Worm (Caenorhabditis elegans) whole organism, L4 larva: Measurements from ENCODE around the gene epg-7.

Experiments
- F44E2.7 ChIP-seq: fragments of 200-800 bp; sonication (Bioruptor generic); IDR thresholded peaks from 2 replicates; pipeline ENCODE4 v2.1.2; 2022; ENCODE audit warnings: missing genetic modification characterization, missing compliant biosample characterization
- T26A8.4 ChIP-seq: fragments of 200-800 bp; sonication (Bioruptor generic); IDR thresholded peaks from 2 replicates; pipeline ENCODE4 v1.3.6; 2022; ENCODE audit warnings: missing genetic modification characterization, missing compliant biosample characterization
- Y105C5A.15 ChIP-seq: fragments of 200-800 bp; sonication (Bioruptor generic); IDR thresholded peaks from 2 replicates; pipeline ENCODE4 v1.3.6; 2022; ENCODE audit warnings: missing genetic modification characterization, missing compliant biosample characterization
- Y5F2A.4 ChIP-seq: fragments of 200-800 bp; sonication (Bioruptor generic); optimal IDR thresholded peaks from 2 replicates; lab custom pipeline; 2018; ENCODE audit warnings: mild to moderate bottlenecking, missing genetic modification characterization, missing compliant biosample characterization
- aha-1 ChIP-seq: fragments of 150-350 bp; peaks from one replicate; lab custom pipeline; 2014; ENCODE audit warnings: missing biosample characterization, missing genetic modification characterization
- ama-1 ChIP-seq: fragments of 150-350 bp; optimal IDR thresholded peaks from 2 replicates; lab custom pipeline; 2014; ENCODE audit warnings: inconsistent platforms, mixed read lengths
- ceh-28 ChIP-seq: fragments of 150-350 bp; optimal IDR thresholded peaks from 2 replicates; lab custom pipeline; 2014; ENCODE audit warnings: missing biosample characterization, missing genetic modification reagents, missing genetic modification characterization
- ceh-62 ChIP-seq: sonication (generic microtip); optimal IDR thresholded peaks from 2 replicates; lab custom pipeline; 2017; ENCODE audit warnings: missing biosample characterization, missing genetic modification characterization
- daf-12 ChIP-seq: fragments of 150-350 bp; optimal IDR thresholded peaks from 2 replicates; lab custom pipeline; 2014; ENCODE audit warnings: missing biosample characterization, missing genetic modification reagents, missing genetic modification characterization
- daf-16 ChIP-seq, 3 experiments: sonication (generic microtip); optimal IDR thresholded peaks; 2 replicates each; lab custom pipeline; 2016 to 2017; ENCODE audit warnings: missing genetic modification characterization in 3 of 3, missing genetic modification reagents in 3 of 3, mild to moderate bottlenecking in 2 of 3, missing compliant biosample characterization in 2 of 3, missing biosample characterization in 1 of 3, moderate library complexity in 1 of 3
- daf-19 ChIP-seq: fragments of 200-800 bp; sonication (Bioruptor generic); conservative IDR thresholded peaks from 2 replicates; pipeline ENCODE4 v1.3.6; 2022; ENCODE audit warnings: missing genetic modification characterization, missing compliant biosample characterization
- dmd-6 ChIP-seq: fragments of 200-800 bp; sonication (Bioruptor generic); IDR thresholded peaks from 2 replicates; pipeline ENCODE4 v1.3.6; 2022; ENCODE audit warnings: missing genetic modification reagents, missing genetic modification characterization, missing compliant biosample characterization
- dpl-1 ChIP-seq: fragments of 150-350 bp; optimal IDR thresholded peaks from 2 replicates; lab custom pipeline; 2014; ENCODE audit warnings: missing biosample characterization, missing genetic modification reagents, missing genetic modification characterization
- duxl-1 ChIP-seq: sonication (generic microtip); optimal IDR thresholded peaks from 2 replicates; lab custom pipeline; 2016; ENCODE audit warnings: mild to moderate bottlenecking, missing genetic modification characterization, moderate library complexity, missing compliant biosample characterization; ENCODE audit not compliant: poor library complexity
- dve-1 ChIP-seq: sonication (generic microtip); optimal IDR thresholded peaks from 2 replicates; lab custom pipeline; 2017; ENCODE audit warnings: antibody characterized with exemption, mild to moderate bottlenecking, missing genetic modification characterization, missing compliant biosample characterization; ENCODE audit not compliant: insufficient read depth
- egl-27 ChIP-seq: sonication (generic microtip); optimal IDR thresholded peaks from 3 replicates; lab custom pipeline; 2017; ENCODE audit warnings: missing biosample characterization, missing genetic modification reagents, missing genetic modification characterization
- fos-1 ChIP-seq: fragments of 150-350 bp; optimal IDR thresholded peaks from 2 replicates; lab custom pipeline; 2014; ENCODE audit warnings: missing biosample characterization, missing genetic modification characterization
- hlh-11 ChIP-seq: fragments of 200-800 bp; sonication (Bioruptor generic); optimal IDR thresholded peaks from 2 replicates; lab custom pipeline; 2018; ENCODE audit warnings: mild to moderate bottlenecking, missing genetic modification characterization, missing compliant biosample characterization
- hlh-30 ChIP-seq: sonication (generic microtip); optimal IDR thresholded peaks from 2 replicates; lab custom pipeline; 2017; ENCODE audit warnings: antibody characterized with exemption, mild to moderate bottlenecking, missing genetic modification characterization, missing compliant biosample characterization; ENCODE audit not compliant: insufficient read depth
- hmg-1.1 ChIP-seq: fragments of 200-800 bp; sonication (Bioruptor generic); IDR thresholded peaks from 2 replicates; pipeline ENCODE4 v1.3.6; 2022; ENCODE audit warnings: missing genetic modification reagents, missing genetic modification characterization, missing compliant biosample characterization
- jun-1 ChIP-seq: fragments of 150-350 bp; optimal IDR thresholded peaks from 2 replicates; lab custom pipeline; 2014; ENCODE audit warnings: missing biosample characterization, missing genetic modification reagents, missing genetic modification characterization
- lim-7 ChIP-seq: fragments of 200-800 bp; sonication (Bioruptor generic); IDR thresholded peaks from 2 replicates; pipeline ENCODE4 v1.3.6; 2022; ENCODE audit warnings: missing genetic modification characterization, missing compliant biosample characterization
- lin-1 ChIP-seq: fragments of 200-800 bp; sonication (Bioruptor generic); IDR thresholded peaks from 2 replicates; pipeline ENCODE4 v1.3.6; 2022; ENCODE audit warnings: missing genetic modification reagents, missing genetic modification characterization, missing compliant biosample characterization
- lin-29 ChIP-seq: fragments of 200-800 bp; sonication (Bioruptor generic); IDR thresholded peaks from 2 replicates; pipeline ENCODE4 v1.3.6; 2022; ENCODE audit warnings: missing genetic modification reagents, missing genetic modification characterization, missing compliant biosample characterization
- lir-3 ChIP-seq: sonication (generic microtip); optimal IDR thresholded peaks from 2 replicates; lab custom pipeline; 2016; ENCODE audit warnings: mild to moderate bottlenecking, missing genetic modification characterization, missing compliant biosample characterization
- mdl-1 ChIP-seq, 2 experiments: fragments of 150-350 bp in 1 of 2; sonication (generic microtip) in 1 of 2; optimal IDR thresholded peaks; 2 replicates each; lab custom pipeline; 2014 to 2017; ENCODE audit warnings: missing biosample characterization in 2 of 2, missing genetic modification characterization in 2 of 2
- mdt-29 ChIP-seq: fragments of 200-800 bp; sonication (Bioruptor generic); IDR thresholded peaks from 2 replicates; pipeline ENCODE4 v1.3.6; 2022; ENCODE audit warnings: missing genetic modification reagents, missing genetic modification characterization, missing compliant biosample characterization
- mes-2 ChIP-seq: sonication (generic microtip); optimal IDR thresholded peaks from 2 replicates; lab custom pipeline; 2016; ENCODE audit warnings: missing genotype, mild to moderate bottlenecking, missing genetic modification characterization, missing compliant biosample characterization; ENCODE audit not compliant: poor library complexity, severe bottlenecking
- nhr-10 ChIP-seq: fragments of 150-350 bp; optimal IDR thresholded peaks from 2 replicates; lab custom pipeline; 2014; ENCODE audit warnings: missing biosample characterization, missing genetic modification characterization
- nhr-102 ChIP-seq: sonication (generic microtip); optimal IDR thresholded peaks from 2 replicates; lab custom pipeline; 2016; ENCODE audit warnings: mild to moderate bottlenecking, missing genetic modification characterization, moderate library complexity, missing compliant biosample characterization
- nhr-11 ChIP-seq: fragments of 150-350 bp; optimal IDR thresholded peaks from 2 replicates; lab custom pipeline; 2014; ENCODE audit warnings: missing biosample characterization, missing genetic modification characterization
- nhr-111 ChIP-seq: fragments of 200-800 bp; sonication (Bioruptor generic); optimal IDR thresholded peaks from 2 replicates; lab custom pipeline; 2018; ENCODE audit warnings: mild to moderate bottlenecking, missing genetic modification characterization, missing compliant biosample characterization
- nhr-25 ChIP-seq: sonication (generic microtip); optimal IDR thresholded peaks from 2 replicates; lab custom pipeline; 2017; ENCODE audit warnings: missing genetic modification characterization, mild to moderate bottlenecking, missing compliant biosample characterization, antibody characterized with exemption, moderate library complexity, borderline replicate concordance; ENCODE audit not compliant: insufficient read depth
- nhr-28 ChIP-seq: fragments of 150-350 bp; optimal IDR thresholded peaks from 2 replicates; lab custom pipeline; 2014; ENCODE audit warnings: missing biosample characterization, missing genetic modification characterization
- nhr-42 ChIP-seq: fragments of 200-800 bp; sonication (Bioruptor generic); IDR thresholded peaks from 2 replicates; pipeline ENCODE4 v1.3.6; 2022; ENCODE audit warnings: missing genetic modification characterization, missing compliant biosample characterization
- nhr-48 ChIP-seq: sonication (generic microtip); optimal IDR thresholded peaks from 2 replicates; lab custom pipeline; 2016; ENCODE audit warnings: mild to moderate bottlenecking, missing genetic modification characterization, missing compliant biosample characterization
- nhr-77 ChIP-seq: fragments of 150-350 bp; optimal IDR thresholded peaks from 2 replicates; lab custom pipeline; 2014; ENCODE audit warnings: missing biosample characterization, missing genetic modification characterization
- pqm-1 ChIP-seq: sonication (generic microtip); optimal IDR thresholded peaks from 2 replicates; lab custom pipeline; 2017; ENCODE audit warnings: missing biosample characterization, missing genetic modification characterization
- rbr-2 ChIP-seq: sonication (generic microtip); optimal IDR thresholded peaks from 2 replicates; lab custom pipeline; 2016; ENCODE audit warnings: missing genotype, missing genetic modification characterization, missing compliant biosample characterization
- saeg-2 ChIP-seq: fragments of 200-800 bp; sonication (Bioruptor generic); IDR thresholded peaks from 2 replicates; pipeline ENCODE4 v1.3.6; 2022; ENCODE audit warnings: missing genetic modification reagents, missing genetic modification characterization, missing compliant biosample characterization
- skn-1 ChIP-seq: fragments of 150-350 bp; optimal IDR thresholded peaks from 2 replicates; lab custom pipeline; 2014; ENCODE audit warnings: missing biosample characterization, missing genetic modification characterization
- unc-130 ChIP-seq: sonication (generic microtip); optimal IDR thresholded peaks from 2 replicates; lab custom pipeline; 2016; ENCODE audit warnings: missing genetic modification reagents, missing genetic modification characterization, missing compliant biosample characterization
- unc-39 ChIP-seq: sonication (generic microtip); optimal IDR thresholded peaks from 2 replicates; lab custom pipeline; 2017; ENCODE audit warnings: missing biosample characterization, missing genetic modification characterization
- zfp-2 ChIP-seq: sonication (generic microtip); optimal IDR thresholded peaks from 2 replicates; lab custom pipeline; 2016; ENCODE audit warnings: mild to moderate bottlenecking, missing genetic modification characterization, missing compliant biosample characterization
- zip-11 ChIP-seq: fragments of 200-800 bp; sonication (Bioruptor generic); IDR thresholded peaks from 2 replicates; pipeline ENCODE4 v1.3.6; 2022; ENCODE audit warnings: missing genetic modification characterization, missing compliant biosample characterization

Gene epg-7

ce11 chrX:7290859-7291628, 43.5 kb upstream of the epg-7 start (continued):
- TF ChIP-seq ceh-28 (tag; lab: Kevin White, UChicago) (no peak), nhr-102 (tag; lab: Kevin White, UChicago) (no peak)

- TF ChIP-seq lin-29 (no peak), hmg-1.1 (GFP tag; lab: Robert Waterston, UW) (no peak), aha-1 (tag; lab: Kevin White, UChicago) (peak; percentile 49), F44E2.7 (GFP tag; lab: Robert Waterston, UW) (no peak), mdt-29 (GFP tag; lab: Robert Waterston, UW) (no peak), nhr-77 (tag; lab: Kevin White, UChicago) (peak; percentile 65), ceh-28 (tag; lab: Kevin White, UChicago) (no peak), zfp-2 (tag; lab: Kevin White, UChicago) (no peak), egl-27 (tag; lab: Kevin White, UChicago) (no peak), jun-1 (tag; lab: Kevin White, UChicago) (no peak), hlh-30 (tag; lab: Kevin White, UChicago) (peak; percentile 40), mdl-1 (tag; optimal IDR thresholded peaks at IDR 0.05; lab: Kevin White, UChicago) (no peak), lin-1 (GFP tag; lab: Robert Waterston, UW) (0 out of 2 replicates have a peak, but pooled peaks have one; percentile 12), saeg-2 (GFP tag; lab: Robert Waterston, UW) (no peak), dmd-6 (GFP tag; lab: Robert Waterston, UW) (peak; percentile 48), daf-12 (tag; lab: Kevin White, UChicago) (no peak), Y105C5A.15 (GFP tag; lab: Robert Waterston, UW) (no peak), dve-1 (tag; lab: Kevin White, UChicago) (peak; percentile 23), lim-7 (GFP tag; lab: Robert Waterston, UW) (no peak), nhr-25 (tag; lab: Kevin White, UChicago) (no peak), Y5F2A.4 (GFP tag; lab: Kevin White, UChicago) (no peak), skn-1 (tag; lab: Kevin White, UChicago) (no peak), fos-1 (tag; lab: Kevin White, UChicago) (no peak), nhr-48 (tag; lab: Kevin White, UChicago) (no peak), nhr-11 (tag; lab: Kevin White, UChicago) (no peak), T26A8.4 (GFP tag; lab: Robert Waterston, UW) (no peak), unc-130 (GFP tag; lab: Kevin White, UChicago) (no peak), hlh-11 (peak; percentile 50), pqm-1 (tag; lab: Kevin White, UChicago) (peak; percentile 86), nhr-10 (no peak), nhr-111 (GFP tag; lab: Kevin White, UChicago) (no peak), zip-11 (GFP tag; lab: Robert Waterston, UW) (no peak), daf-16 (GFP tag; optimal IDR thresholded peaks at IDR 0.05; lab: Kevin White, UChicago) (no peak), daf-16 (tag; optimal IDR thresholded peaks at IDR 0.05; lab: Kevin White, UChicago) (peak; percentile 61), nhr-28 (tag; lab: Kevin White, UChicago) (peak; percentile 81)
These were observed 42.7 kb upstream of the epg-7 start, which contains the start of gene lron-7 for ce11 chrX:7291810-7292209. lron-7 (plus strand) TSS chrX:7292132.

DNA sequence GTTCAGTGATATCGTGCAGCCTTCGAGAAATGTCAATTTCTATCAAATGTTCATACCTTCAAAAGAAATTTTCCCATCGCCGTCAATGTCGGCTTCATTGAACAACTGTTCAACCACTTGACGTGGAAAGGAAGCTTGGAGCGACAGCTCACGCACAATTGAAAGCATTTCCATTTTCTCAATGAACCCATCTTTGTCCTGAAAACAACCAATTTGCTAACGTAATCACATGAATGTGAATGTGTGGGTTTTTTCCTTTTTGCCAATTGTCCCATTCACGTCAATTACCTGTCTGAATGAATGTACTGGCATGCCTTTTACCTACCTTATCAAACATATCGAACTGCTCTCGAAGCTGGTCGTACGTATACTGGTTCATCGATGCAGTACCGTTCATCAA, 38.2 kb upstream of the epg-7 start:
- TF ChIP-seq lin-1 (GFP tag; lab: Robert Waterston, UW), result no peak
- no peak for TF ChIP-seq rbr-2 (tag; lab: Kevin White, UChicago)
- TF ChIP-seq ama-1, result no peak
- no peak for TF ChIP-seq nhr-102 (tag; lab: Kevin White, UChicago)
- TF ChIP-seq mes-2 (tag; lab: Kevin White, UChicago), result no peak
- TF ChIP-seq pqm-1 (tag; lab: Kevin White, UChicago), result no peak
- TF ChIP-seq F44E2.7 (GFP tag; lab: Robert Waterston, UW), result no peak
- TF ChIP-seq daf-19 (GFP tag; lab: Robert Waterston, UW), result no peak
- TF ChIP-seq dpl-1 (GFP tag; lab: Kevin White, UChicago), result no peak
- no peak for TF ChIP-seq nhr-111 (GFP tag; lab: Kevin White, UChicago)
- no peak for TF ChIP-seq nhr-42
- TF ChIP-seq duxl-1, result no peak
- TF ChIP-seq lim-7 (GFP tag; lab: Robert Waterston, UW), result no peak
- no peak for TF ChIP-seq unc-39
- TF ChIP-seq dve-1 (tag; lab: Kevin White, UChicago), result peak; percentile 25
- no peak for TF ChIP-seq ceh-62 (tag; lab: Kevin White, UChicago)
- TF ChIP-seq Y5F2A.4 (GFP tag; lab: Kevin White, UChicago), result no peak
- no peak for TF ChIP-seq lir-3 (tag; lab: Kevin White, UChicago)
- TF ChIP-seq ceh-28 (tag; lab: Kevin White, UChicago), result no peak
